Worm (Caenorhabditis elegans) whole organism, L4 larva: ENCODE results near the gene tin-9.1.

Experiments
- F49E8.2 ChIP-seq: sonication (generic microtip); optimal IDR thresholded peaks from 2 replicates; lab custom pipeline; 2016; ENCODE audit warnings: missing compliant biosample characterization, mild to moderate bottlenecking, missing genetic modification characterization, borderline replicate concordance
- aly-2 ChIP-seq: sonication (generic microtip); optimal IDR thresholded peaks from 2 replicates; lab custom pipeline; 2018; ENCODE audit warnings: missing biosample characterization, missing genetic modification characterization
- ceh-82 ChIP-seq: sonication (generic microtip); optimal IDR thresholded peaks from 2 replicates; lab custom pipeline; 2017; ENCODE audit warnings: missing biosample characterization, missing genetic modification characterization
- nhr-11 ChIP-seq: fragments of 150-350 bp; optimal IDR thresholded peaks from 2 replicates; lab custom pipeline; 2014; ENCODE audit warnings: missing biosample characterization, missing genetic modification characterization

- TF ChIP-seq aly-2 (tag; lab: Kevin White, UChicago) (no peak), ceh-82 (tag; lab: Kevin White, UChicago) (no peak), nhr-11 (tag; lab: Kevin White, UChicago) (no peak), F49E8.2 (tag; lab: Kevin White, UChicago) (no peak)
These were observed 45.2 kb downstream of the tin-9.1 start, which contains the start of gene C25A8.5 for ce11 chrIV:6999206-6999605.
